Worm (Caenorhabditis elegans): ENCODE data around the gene C35A5.5.
A peak's percentile ranks its signal among the peaks of the same experiment; 100 is the strongest.

C35A5.5 gene

DNA sequence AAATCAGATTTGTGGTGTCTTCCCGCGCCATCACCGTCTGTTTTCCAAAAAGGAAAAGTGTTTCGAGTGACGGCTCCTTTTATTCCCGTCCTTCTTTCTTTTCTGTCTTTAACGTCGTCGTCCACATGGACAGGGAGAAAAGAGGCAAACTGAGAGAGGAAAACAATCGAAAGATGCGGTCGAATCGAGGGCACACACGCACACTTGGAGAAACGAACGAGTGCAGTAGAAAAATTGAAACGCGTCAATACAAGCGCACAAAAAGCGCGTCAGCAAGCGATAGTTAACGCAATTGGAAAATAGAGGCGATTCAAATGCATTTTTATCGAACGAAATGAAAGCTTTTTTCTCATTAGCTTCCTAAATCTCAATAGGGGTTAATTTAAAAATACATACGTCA lies 31.2 kb downstream of the C35A5.5 start (continued):
- TF ChIP-seq unc-62 (GFP tag; optimal IDR thresholded peaks at IDR 0.05), result no peak
- peak; percentile 63 for TF ChIP-seq ztf-4 (tag; optimal IDR thresholded peaks at IDR 0.05)
- peak in 1 of 2 experiments; percentile 80 for TF ChIP-seq ztf-11 (tag; optimal IDR thresholded peaks at IDR 0.05)
- TF ChIP-seq nhr-90 (tag; optimal IDR thresholded peaks at IDR 0.05; ENCODE audit: poor library complexity), result peak; percentile 93
- TF ChIP-seq nhr-84 (tag; optimal IDR thresholded peaks at IDR 0.05), result no peak
- peak; percentile 95 for TF ChIP-seq nhr-20 (tag; optimal IDR thresholded peaks at IDR 0.05)
- TF ChIP-seq mep-1 (tag; optimal IDR thresholded peaks at IDR 0.05), result peak; percentile 99
- TF ChIP-seq fkh-4 (tag; optimal IDR thresholded peaks at IDR 0.05; ENCODE audit: borderline replicate concordance), result peak; percentile 71
- no peak for TF ChIP-seq C34B4.2 (tag; optimal IDR thresholded peaks at IDR 0.05)
- TF ChIP-seq nhr-71 (tag; optimal IDR thresholded peaks at IDR 0.05), result peak; percentile 96
- peak; percentile 89 for TF ChIP-seq aly-2 (tag; optimal IDR thresholded peaks at IDR 0.05)
- peak; percentile 96 for TF ChIP-seq nhr-47 (tag; optimal IDR thresholded peaks at IDR 0.05)
- peak; percentile 43 for TF ChIP-seq ces-1 (GFP tag; optimal IDR thresholded peaks at IDR 0.05)
- TF ChIP-seq nhr-77 (tag; optimal IDR thresholded peaks at IDR 0.05), result peak; percentile 90
- peak; percentile 92 for TF ChIP-seq fos-1 (tag; optimal IDR thresholded peaks at IDR 0.05)
- peak; percentile 89 for TF ChIP-seq irx-1 (tag; optimal IDR thresholded peaks at IDR 0.05)
- no peak for TF ChIP-seq unc-30 (tag; optimal IDR thresholded peaks at IDR 0.05)
- no peak for TF ChIP-seq tlp-1 (tag; optimal IDR thresholded peaks at IDR 0.05)
- TF ChIP-seq sup-37 (GFP tag; optimal IDR thresholded peaks at IDR 0.05), result peak; percentile 77
- no peak for TF ChIP-seq hlh-17 (GFP tag; optimal IDR thresholded peaks at IDR 0.05; ENCODE audit: borderline replicate concordance)
- peak; percentile 83 for TF ChIP-seq mab-9 (GFP tag; IDR thresholded peaks at IDR 0.05)
- peak; percentile 81 for TF ChIP-seq lin-39 (tag; optimal IDR thresholded peaks at IDR 0.05)
- TF ChIP-seq zip-4 (GFP tag; optimal IDR thresholded peaks at IDR 0.05), result peak; percentile 74
- peak; percentile 94 for TF ChIP-seq nhr-19 (GFP tag; conservative IDR thresholded peaks at IDR 0.05)
- peak; percentile 80 for TF ChIP-seq lin-13 (GFP tag; optimal IDR thresholded peaks at IDR 0.05)
- no peak for TF ChIP-seq nhr-28 (tag; optimal IDR thresholded peaks at IDR 0.05)
- TF ChIP-seq tbx-2 (tag; optimal IDR thresholded peaks at IDR 0.05), result peak; percentile 95
- peak; percentile 88 for TF ChIP-seq isw-1 (GFP tag; IDR thresholded peaks at IDR 0.05)
- peak; percentile 82 for TF ChIP-seq ceh-8 (GFP tag; optimal IDR thresholded peaks at IDR 0.05)
- TF ChIP-seq alr-1 (tag; optimal IDR thresholded peaks at IDR 0.05; ENCODE audit: borderline replicate concordance), result no peak
- TF ChIP-seq lin-15B (tag; optimal IDR thresholded peaks at IDR 0.05), result peak; percentile 79
- TF ChIP-seq mdl-1 (tag; optimal IDR thresholded peaks at IDR 0.05), result peak; percentile 34 to 94
- peak; percentile 95 for TF ChIP-seq snu-23 (GFP tag; optimal IDR thresholded peaks at IDR 0.05)
- no peak for TF ChIP-seq Y116A8C.19 (tag; optimal IDR thresholded peaks at IDR 0.05; ENCODE audit: borderline replicate concordance)
- peak; percentile 83 for TF ChIP-seq jun-1 (tag; optimal IDR thresholded peaks at IDR 0.05)
- no peak for TF ChIP-seq unc-98 (GFP tag; IDR thresholded peaks at IDR 0.05)
- TF ChIP-seq nhr-237 (tag; optimal IDR thresholded peaks at IDR 0.05), result peak; percentile 76
- peak; percentile 79 for TF ChIP-seq sox-4 (tag; optimal IDR thresholded peaks at IDR 0.05)
- TF ChIP-seq nhr-11 (tag; optimal IDR thresholded peaks at IDR 0.05), result peak; percentile 74
- TF ChIP-seq mef-2 (tag; optimal IDR thresholded peaks at IDR 0.05), result peak; percentile 72
- TF ChIP-seq grh-1 (GFP tag; IDR thresholded peaks at IDR 0.05), result peak; percentile 92
- peak; percentile 44 for TF ChIP-seq aha-1 (tag; optimal IDR thresholded peaks at IDR 0.05)
- no peak for TF ChIP-seq ceh-63 (GFP tag; optimal IDR thresholded peaks at IDR 0.05)
- peak; percentile 93 to 95 for TF ChIP-seq lsy-2 (tag; optimal IDR thresholded peaks at IDR 0.05)
- TF ChIP-seq efl-1 (optimal IDR thresholded peaks at IDR 0.05), result peak; percentile 82 to 98
- peak; percentile 96 to 100 for TF ChIP-seq efl-1 (GFP tag; optimal IDR thresholded peaks at IDR 0.05 in 1 of 2)
- peak; percentile 94 for TF ChIP-seq xbp-1 (tag; optimal IDR thresholded peaks at IDR 0.05)
- no peak for TF ChIP-seq nhr-12 (tag; optimal IDR thresholded peaks at IDR 0.05)
- TF ChIP-seq zag-1 (tag; optimal IDR thresholded peaks at IDR 0.05), result no peak
- TF ChIP-seq vab-15 (tag; optimal IDR thresholded peaks at IDR 0.05), result peak; percentile 42
- TF ChIP-seq skn-1 (tag; optimal IDR thresholded peaks at IDR 0.05), result peak; percentile 85
- no peak for TF ChIP-seq efl-3 (GFP tag; optimal IDR thresholded peaks at IDR 0.05)
- TF ChIP-seq hpl-2 (GFP tag; optimal IDR thresholded peaks at IDR 0.05), result no peak
- peak; percentile 47 for TF ChIP-seq ceh-90 (tag; optimal IDR thresholded peaks at IDR 0.05)

Data from whole organism, L1 larva.